Worm (Caenorhabditis elegans) whole organism, young adult: ENCODE data around the gene K01A6.5.

ENCODE experiments used
- C17E4.6 ChIP-seq: fragments of 200-800 bp; sonication (Bioruptor generic); IDR thresholded peaks from 2 replicates; pipeline ENCODE4 v1.3.6; 2022; ENCODE audit warnings: missing genetic modification reagents, missing genetic modification characterization, missing compliant biosample characterization
- F10E7.11 ChIP-seq: sonication (generic microtip); optimal IDR thresholded peaks from 2 replicates; lab custom pipeline; 2017; ENCODE audit warnings: mild to moderate bottlenecking, missing genetic modification characterization, moderate library complexity, missing compliant biosample characterization
- F33H1.4 ChIP-seq: fragments of 200-800 bp; sonication (Bioruptor generic); IDR thresholded peaks from 2 replicates; pipeline ENCODE4 v1.3.6; 2022; ENCODE audit warnings: missing genetic modification reagents, missing genetic modification characterization, missing compliant biosample characterization
- ama-1 ChIP-seq, 3 experiments: fragments of 150-350 bp in 1 of 3; sonication (generic microtip) in 2 of 3; optimal IDR thresholded peaks; 2 replicates each; lab custom pipeline; 2014 to 2018; ENCODE audit warnings: missing biosample characterization in 2 of 3, missing genetic modification characterization in 2 of 3, missing genetic modification reagents in 2 of 3
- hlh-12 ChIP-seq: sonication (generic microtip); optimal IDR thresholded peaks from 2 replicates; lab custom pipeline; 2016; ENCODE audit warnings: missing genetic modification characterization, missing compliant biosample characterization
- nfya-1 ChIP-seq: sonication (generic microtip); optimal IDR thresholded peaks from 2 replicates; lab custom pipeline; 2017; ENCODE audit warnings: antibody characterized with exemption, missing compliant biosample characterization, missing genetic modification characterization, borderline replicate concordance; ENCODE audit not compliant: insufficient read depth
- nhr-90 ChIP-seq: sonication (generic microtip); optimal IDR thresholded peaks from 2 replicates; lab custom pipeline; 2016; ENCODE audit warnings: missing genotype, mild to moderate bottlenecking, missing genetic modification characterization, missing compliant biosample characterization

ce11 chrIV:11737269-11737668 lies 5.2 kb upstream of the K01A6.5 start, which contains the start of gene K01A6.8:
- TF ChIP-seq nhr-90 (tag; lab: Kevin White, UChicago) (no peak), nfya-1 (tag; lab: Kevin White, UChicago) (no peak), hlh-12 (tag; lab: Kevin White, UChicago) (no peak), C17E4.6 (GFP tag; lab: Robert Waterston, UW) (no peak), F10E7.11 (no peak), F33H1.4 (GFP tag; lab: Robert Waterston, UW) (no peak), ama-1 (optimal IDR thresholded peaks at IDR 0.05; lab: Kevin White, UChicago) (no peak), ama-1 (GFP tag; optimal IDR thresholded peaks at IDR 0.05; lab: Kevin White, UChicago) (no peak)
